Worm (Caenorhabditis elegans): ENCODE measurements around the gene cyp-13A8.

Gene cyp-13A8

DNA sequence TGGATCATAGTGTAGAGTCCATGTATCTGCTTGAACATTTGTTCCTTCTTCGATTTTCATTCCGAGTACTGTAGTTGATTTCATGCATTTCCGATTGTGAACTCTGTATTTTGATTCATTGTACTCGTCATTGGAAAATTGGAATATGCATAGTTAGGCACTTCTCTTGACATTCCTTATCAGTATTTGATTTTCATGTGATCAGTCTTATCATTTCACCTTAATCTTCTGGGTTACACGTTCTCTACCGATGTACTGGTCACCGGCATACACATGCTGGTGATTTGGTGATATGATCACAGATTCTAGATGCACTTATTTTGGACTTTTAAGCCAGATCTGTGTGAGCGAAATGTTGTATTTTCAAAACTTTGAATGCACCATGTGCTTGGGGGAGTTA is 16.2 kb downstream of the cyp-13A8 start:
- TF ChIP-seq lin-39 (tag; optimal IDR thresholded peaks at IDR 0.05) (no peak), pha-4 (tag; optimal IDR thresholded peaks at IDR 0.05) (peak; percentile 28), R02D3.7 (tag; optimal IDR thresholded peaks at IDR 0.05) (no peak), nhr-23 (tag; optimal IDR thresholded peaks at IDR 0.05) (peak; percentile 39), jun-1 (tag; optimal IDR thresholded peaks at IDR 0.05) (peak; percentile 84), pqm-1 (tag; optimal IDR thresholded peaks at IDR 0.05) (peak; percentile 98), nhr-43 (tag; optimal IDR thresholded peaks at IDR 0.05; ENCODE audit: poor library complexity, severe bottlenecking) (peak; percentile 35), elt-2 (tag; optimal IDR thresholded peaks at IDR 0.05) (peak; percentile 97), ZK546.5 (tag; optimal IDR thresholded peaks at IDR 0.05) (no peak)

- TF ChIP-seq fkh-2 (tag; optimal IDR thresholded peaks at IDR 0.05), result no peak
- no peak for TF ChIP-seq unc-39 (tag; optimal IDR thresholded peaks at IDR 0.05)
- TF ChIP-seq ZK546.5 (tag; optimal IDR thresholded peaks at IDR 0.05), result no peak
- TF ChIP-seq nhr-43 (tag; optimal IDR thresholded peaks at IDR 0.05; ENCODE audit: poor library complexity, severe bottlenecking), result peak; percentile 32
- TF ChIP-seq fos-1 (tag; optimal IDR thresholded peaks at IDR 0.05), result no peak
- no peak for TF ChIP-seq lin-39 (tag; optimal IDR thresholded peaks at IDR 0.05)
- peak; percentile 26 for TF ChIP-seq jun-1 (tag; optimal IDR thresholded peaks at IDR 0.05)
- no peak for TF ChIP-seq ama-1 (optimal IDR thresholded peaks at IDR 0.05)
- no peak for TF ChIP-seq nhr-28 (tag; optimal IDR thresholded peaks at IDR 0.05)
- peak; percentile 52 for TF ChIP-seq nhr-11 (tag; optimal IDR thresholded peaks at IDR 0.05)
- peak; percentile 87 for TF ChIP-seq elt-2 (tag; optimal IDR thresholded peaks at IDR 0.05)
- no peak for TF ChIP-seq zag-1 (tag; optimal IDR thresholded peaks at IDR 0.05)
- TF ChIP-seq egl-27 (tag; optimal IDR thresholded peaks at IDR 0.05), result no peak
- no peak for TF ChIP-seq mml-1 (tag; optimal IDR thresholded peaks at IDR 0.05)
- peak; percentile 6 for TF ChIP-seq nhr-77 (tag; optimal IDR thresholded peaks at IDR 0.05)
- peak; percentile 55 for TF ChIP-seq nhr-23 (tag; optimal IDR thresholded peaks at IDR 0.05)
- peak; percentile 11 for TF ChIP-seq lin-15B (tag; optimal IDR thresholded peaks at IDR 0.05)
- no peak for TF ChIP-seq eor-1 (tag; optimal IDR thresholded peaks at IDR 0.05)
- TF ChIP-seq ztf-4 (tag; optimal IDR thresholded peaks at IDR 0.05), result no peak
- no peak for TF ChIP-seq ztf-11 (tag; optimal IDR thresholded peaks at IDR 0.05)
- no peak for TF ChIP-seq tbx-2 (tag; optimal IDR thresholded peaks at IDR 0.05)
- TF ChIP-seq sea-2 (GFP tag; optimal IDR thresholded peaks at IDR 0.05), result no peak
- peak; percentile 85 for TF ChIP-seq elt-1 (tag; optimal IDR thresholded peaks at IDR 0.05)
- TF ChIP-seq hmg-11 (tag; optimal IDR thresholded peaks at IDR 0.05), result no peak
- no peak for TF ChIP-seq skn-1 (tag; optimal IDR thresholded peaks at IDR 0.05)
- TF ChIP-seq ceh-82 (tag; optimal IDR thresholded peaks at IDR 0.05), result no peak
- no peak for TF ChIP-seq nhr-67 (tag; optimal IDR thresholded peaks at IDR 0.05)
- TF ChIP-seq snpc-4 (tag; optimal IDR thresholded peaks at IDR 0.05), result peak; percentile 96
- no peak for TF ChIP-seq ceh-16 (tag; optimal IDR thresholded peaks at IDR 0.05)
- no peak for TF ChIP-seq elt-3 (tag; optimal IDR thresholded peaks at IDR 0.05)
- no peak for TF ChIP-seq nhr-12 (tag; optimal IDR thresholded peaks at IDR 0.05)
- TF ChIP-seq unc-62 (GFP tag; optimal IDR thresholded peaks at IDR 0.05), result no peak
- TF ChIP-seq fkh-10 (GFP tag; optimal IDR thresholded peaks at IDR 0.05), result no peak
- peak; percentile 71 for TF ChIP-seq pqm-1 (tag; optimal IDR thresholded peaks at IDR 0.05)
- TF ChIP-seq nfya-1 (tag; optimal IDR thresholded peaks at IDR 0.05; ENCODE audit: insufficient read depth), result peak; percentile 31
- no peak for TF ChIP-seq mdl-1 (tag; optimal IDR thresholded peaks at IDR 0.05)
- TF ChIP-seq ceh-9 (tag; optimal IDR thresholded peaks at IDR 0.05), result no peak
- no peak for TF ChIP-seq nhr-237 (tag; optimal IDR thresholded peaks at IDR 0.05)
- TF ChIP-seq lsy-12 (tag; optimal IDR thresholded peaks at IDR 0.05), result peak; percentile 38
- TF ChIP-seq egl-5 (tag; optimal IDR thresholded peaks at IDR 0.05), result no peak
- no peak for TF ChIP-seq R02D3.7 (tag; optimal IDR thresholded peaks at IDR 0.05)
- peak; percentile 92 for TF ChIP-seq nhr-25 (tag; optimal IDR thresholded peaks at IDR 0.05)
- TF ChIP-seq ceh-28 (tag; optimal IDR thresholded peaks at IDR 0.05), result peak; percentile 5
- no peak for TF ChIP-seq nhr-76 (tag; optimal IDR thresholded peaks at IDR 0.05)
- no peak for TF ChIP-seq daf-12 (tag; optimal IDR thresholded peaks at IDR 0.05)
- TF ChIP-seq pha-4 (tag; optimal IDR thresholded peaks at IDR 0.05), result peak; percentile 73
- no peak for TF ChIP-seq aly-2 (tag; optimal IDR thresholded peaks at IDR 0.05)
Measured at ce11 chrII:9787395-9788152, 19.8 kb downstream of the cyp-13A8 start, which contains the start of gene cyp-13A2. Gene cyp-13A2 (minus strand): TSS chrII:9787629.
